Worm (Caenorhabditis elegans) whole organism, early embryonic: ENCODE measurements around the gene cyp-14A1.

Source experiments
- F13C5.2 ChIP-seq: sonication (generic microtip); optimal IDR thresholded peaks from 2 replicates; lab custom pipeline; 2017; ENCODE audit warnings: mild to moderate bottlenecking, missing genetic modification characterization, inconsistent platforms, missing compliant biosample characterization
- ama-1 ChIP-seq: fragments of 150-350 bp; optimal IDR thresholded peaks from 2 replicates; lab custom pipeline; 2014
- ceh-13 ChIP-seq: fragments of 200-800 bp; sonication (Bioruptor generic); optimal IDR thresholded peaks from 2 replicates; lab custom pipeline; 2018; ENCODE audit warnings: mild to moderate bottlenecking, missing genetic modification characterization, missing compliant biosample characterization
- ceh-36 ChIP-seq: sonication (generic microtip); optimal IDR thresholded peaks from 2 replicates; lab custom pipeline; 2016; ENCODE audit warnings: missing genetic modification characterization, inconsistent platforms, missing compliant biosample characterization
- ets-7 ChIP-seq: sonication (generic microtip); optimal IDR thresholded peaks from 2 replicates; lab custom pipeline; 2016; ENCODE audit warnings: missing genotype, missing genetic modification characterization, missing compliant biosample characterization
- flt-1 ChIP-seq: fragments of 200-800 bp; sonication (Bioruptor generic); IDR thresholded peaks from 2 replicates; pipeline ENCODE4 v1.3.6; 2022; ENCODE audit warnings: missing genetic modification characterization, missing compliant biosample characterization
- hmbx-1 ChIP-seq: sonication (generic microtip); optimal IDR thresholded peaks from 2 replicates; lab custom pipeline; 2016; ENCODE audit warnings: mild to moderate bottlenecking, missing genetic modification characterization, missing compliant biosample characterization
- hmg-4 ChIP-seq: fragments of 200-800 bp; sonication (Bioruptor generic); optimal IDR thresholded peaks from 2 replicates; lab custom pipeline; 2018; ENCODE audit warnings: mild to moderate bottlenecking, missing genetic modification characterization, missing compliant biosample characterization
- hnd-1 ChIP-seq: sonication (generic microtip); optimal IDR thresholded peaks from 2 replicates; lab custom pipeline; 2016; ENCODE audit warnings: missing genetic modification characterization, missing compliant biosample characterization
- scrt-1 ChIP-seq: fragments of 200-800 bp; sonication (Bioruptor generic); IDR thresholded peaks from 2 replicates; pipeline ENCODE4 v1.3.6; 2022; ENCODE audit warnings: missing genetic modification characterization, missing compliant biosample characterization
- tbx-37 ChIP-seq: fragments of 200-800 bp; sonication (Bioruptor generic); conservative IDR thresholded peaks from 2 replicates; pipeline ENCODE4 v1.3.6; 2022; ENCODE audit warnings: missing genetic modification reagents, missing genetic modification characterization, missing compliant biosample characterization
- tra-4 ChIP-seq: sonication (generic microtip); optimal IDR thresholded peaks from 2 replicates; lab custom pipeline; 2017; ENCODE audit warnings: missing genetic modification characterization, missing compliant biosample characterization

DNA sequence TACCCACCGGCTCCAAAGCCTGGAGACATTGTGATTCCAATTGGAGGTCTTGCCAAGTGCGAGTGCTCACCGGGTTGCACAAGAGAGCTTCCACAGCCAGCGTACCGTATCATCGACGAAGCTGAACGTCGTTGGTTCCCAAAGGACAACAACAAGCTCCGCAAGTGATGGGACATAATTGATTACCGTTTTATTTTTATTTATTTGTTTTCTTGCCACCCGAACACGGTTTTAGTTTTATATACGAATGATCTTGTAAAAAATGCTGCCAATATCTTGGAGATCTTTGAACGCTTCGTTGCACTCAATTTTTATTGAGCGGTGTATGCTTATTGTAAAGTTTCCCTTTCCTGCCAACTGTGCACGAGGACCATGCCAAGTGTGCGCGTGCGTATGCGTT lies 29.0 kb downstream of the cyp-14A1 start, which contains the start of gene K08H2.4:
- TF ChIP-seq flt-1 (GFP tag; lab: Robert Waterston, UW) = no peak
- no peak for TF ChIP-seq ama-1 (lab: Kevin White, UChicago)
- TF ChIP-seq tra-4 (tag; lab: Kevin White, UChicago) = no peak
- no peak for TF ChIP-seq scrt-1
- no peak for TF ChIP-seq hmg-4 (GFP tag; lab: Kevin White, UChicago)
- TF ChIP-seq ets-7 = no peak
- no peak for TF ChIP-seq tbx-37
- TF ChIP-seq ceh-36 (tag; lab: Kevin White, UChicago) = no peak
- no peak for TF ChIP-seq ceh-13 (GFP tag; lab: Kevin White, UChicago)
- no peak for TF ChIP-seq F13C5.2
- no peak for TF ChIP-seq hnd-1 (tag; lab: Kevin White, UChicago)
- TF ChIP-seq hmbx-1 = no peak
